Worm (Caenorhabditis elegans) whole organism, L1 larva: ENCODE measurements around the gene F41H10.2.

ENCODE experiments used
- irx-1 ChIP-seq: sonication (generic microtip); optimal IDR thresholded peaks from 2 replicates; lab custom pipeline; 2016; ENCODE audit warnings: missing genetic modification characterization, missing compliant biosample characterization
- nhr-90 ChIP-seq: sonication (generic microtip); optimal IDR thresholded peaks from 2 replicates; lab custom pipeline; 2016; ENCODE audit warnings: mild to moderate bottlenecking, missing genetic modification characterization, missing compliant biosample characterization; ENCODE audit not compliant: poor library complexity

- TF ChIP-seq irx-1 (tag; lab: Kevin White, UChicago) (no peak), nhr-90 (tag; lab: Kevin White, UChicago) (no peak)
Measured at ce11 chrIV:5353364-5353763, 28.1 kb upstream of the F41H10.2 start, which contains the start of gene Y4C6B.7.
